Fruit fly (Drosophila melanogaster) whole organism: ENCODE data around the gene CG43127.

Source experiments
- CG8478 ChIP-seq: fragments of >200 bp; optimal IDR thresholded peaks from 2 replicates; lab custom pipeline; 2018; ENCODE audit warnings: inconsistent platforms
- Dll ChIP-seq: fragments of >200 bp; optimal IDR thresholded peaks from 2 replicates; lab custom pipeline; 2017
- psq ChIP-seq: fragments of >200 bp; optimal IDR thresholded peaks from 2 replicates; lab custom pipeline; 2017
- usp ChIP-seq: fragments of >200 bp; optimal IDR thresholded peaks from 2 replicates; lab custom pipeline; 2017; ENCODE audit warnings: missing biosample characterization, missing genetic modification characterization, mixed read lengths

dm6 chr3L:10659524-10659923 lies 34.1 kb upstream of the CG43127 start:
- TF ChIP-seq Dll (lab: Kevin White, UChicago) = no peak
- no peak for TF ChIP-seq CG8478 (lab: Kevin White, UChicago)
- no peak for TF ChIP-seq usp
- no peak for TF ChIP-seq psq (lab: Kevin White, UChicago)
